Worm (Caenorhabditis elegans): ENCODE data around the gene mbr-1.

mbr-1 gene

DNA sequence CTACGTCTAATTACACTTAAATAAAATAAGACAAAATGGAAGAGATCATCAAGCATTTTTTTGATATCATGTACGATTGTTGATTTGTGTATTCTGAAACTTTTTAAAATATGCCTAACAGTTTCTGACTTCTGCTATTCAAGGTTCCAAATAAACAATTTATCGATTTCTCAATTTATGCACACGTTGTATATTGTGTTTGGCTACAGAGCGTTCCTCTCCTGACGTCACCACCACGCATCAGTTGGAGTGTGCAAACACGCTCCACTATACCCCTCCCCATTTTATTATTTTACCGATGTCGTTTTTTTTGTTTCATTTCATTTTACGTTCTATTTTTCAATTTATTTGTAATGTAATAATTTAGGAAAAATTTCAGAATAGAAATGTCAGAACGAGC is 26.9 kb downstream of the mbr-1 start, which contains the start of gene plpp-1.3 (continued):
- peak; percentile 48 for TF ChIP-seq mep-1 (tag; optimal IDR thresholded peaks at IDR 0.05)
- no peak for TF ChIP-seq vab-7 (GFP tag; IDR thresholded peaks at IDR 0.05)
- TF ChIP-seq ama-1 (optimal IDR thresholded peaks at IDR 0.05): no peak
- no peak for TF ChIP-seq sdz-12 (GFP tag; optimal IDR thresholded peaks at IDR 0.05)
- no peak for TF ChIP-seq lim-7 (GFP tag; IDR thresholded peaks at IDR 0.05)
- TF ChIP-seq cey-2 (tag; optimal IDR thresholded peaks at IDR 0.05; ENCODE audit: borderline replicate concordance, insufficient read depth): no peak

DNA sequence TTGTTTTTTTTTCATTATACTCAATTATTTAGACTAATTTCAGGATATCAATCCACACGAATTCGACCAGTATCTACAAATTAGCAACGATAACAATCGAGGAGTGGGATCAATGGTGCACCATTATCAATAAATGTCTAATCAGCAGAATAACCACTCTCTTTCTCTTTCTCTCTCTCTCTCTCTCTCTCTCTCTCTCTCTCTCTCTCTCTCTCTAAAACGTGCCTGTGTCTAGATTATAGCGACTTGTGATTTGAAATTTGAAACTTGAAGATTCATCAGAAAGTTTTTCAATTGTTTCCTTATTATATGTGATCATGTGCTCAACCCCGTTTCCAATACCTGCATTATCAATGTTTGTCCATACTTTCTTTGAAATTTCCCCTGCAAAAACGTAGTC is 27.6 kb downstream of the mbr-1 start:
- TF ChIP-seq zag-1 (tag; optimal IDR thresholded peaks at IDR 0.05) (no peak), ceh-82 (tag; optimal IDR thresholded peaks at IDR 0.05) (no peak), aly-2 (tag; optimal IDR thresholded peaks at IDR 0.05) (no peak), nhr-25 (tag; optimal IDR thresholded peaks at IDR 0.05; ENCODE audit: borderline replicate concordance, insufficient read depth) (no peak), dmd-9 (GFP tag; IDR thresholded peaks at IDR 0.05) (no peak), hmg-1.1 (GFP tag; IDR thresholded peaks at IDR 0.05) (no peak), nhr-42 (GFP tag; IDR thresholded peaks at IDR 0.05) (no peak), F44E2.7 (GFP tag; IDR thresholded peaks at IDR 0.05) (no peak), nhr-237 (tag; optimal IDR thresholded peaks at IDR 0.05) (no peak), hlh-11 (tag; optimal IDR thresholded peaks at IDR 0.05) (peak; percentile 40), nhr-10 (tag; optimal IDR thresholded peaks at IDR 0.05) (no peak), hlh-30 (tag; optimal IDR thresholded peaks at IDR 0.05; ENCODE audit: insufficient read depth) (peak; percentile 43), sdz-12 (GFP tag; optimal IDR thresholded peaks at IDR 0.05) (no peak), nhr-76 (tag; optimal IDR thresholded peaks at IDR 0.05) (no peak), dmd-6 (GFP tag; IDR thresholded peaks at IDR 0.05) (peak; percentile 32), ztf-7 (tag; optimal IDR thresholded peaks at IDR 0.05) (no peak), unc-62 (GFP tag; optimal IDR thresholded peaks at IDR 0.05 in 1 of 2) (peak in 1 of 2 experiments; percentile 44), unc-62 (tag; optimal IDR thresholded peaks at IDR 0.05) (no peak), daf-19 (GFP tag; conservative IDR thresholded peaks at IDR 0.05) (no peak), pqm-1 (tag; optimal IDR thresholded peaks at IDR 0.05) (peak; percentile 32), daf-16 (GFP tag; optimal IDR thresholded peaks at IDR 0.05) (no peak), daf-16 (tag; optimal IDR thresholded peaks at IDR 0.05) (peak; percentile 23), egl-43 (GFP tag; IDR thresholded peaks at IDR 0.05) (no peak), zfp-3 (GFP tag; conservative IDR thresholded peaks at IDR 0.05) (no peak), ctbp-1 (GFP tag; IDR thresholded peaks at IDR 0.05) (no peak), nhr-28 (tag; optimal IDR thresholded peaks at IDR 0.05) (peak; percentile 55), hif-1 (tag; optimal IDR thresholded peaks at IDR 0.05) (no peak), nhr-77 (tag; optimal IDR thresholded peaks at IDR 0.05) (no peak), ceh-44 (GFP tag; IDR thresholded peaks at IDR 0.05) (no peak), jun-1 (tag; optimal IDR thresholded peaks at IDR 0.05) (no peak), F10B5.3 (tag; optimal IDR thresholded peaks at IDR 0.05) (no peak), unc-39 (tag; optimal IDR thresholded peaks at IDR 0.05) (no peak), dve-1 (tag; optimal IDR thresholded peaks at IDR 0.05; ENCODE audit: insufficient read depth) (peak; percentile 68), php-3 (GFP tag; IDR thresholded peaks at IDR 0.05) (0 out of 2 replicates have a peak, but pooled peaks have one; percentile 6), cey-2 (tag; optimal IDR thresholded peaks at IDR 0.05; ENCODE audit: borderline replicate concordance, insufficient read depth) (no peak), attf-4 (tag; optimal IDR thresholded peaks at IDR 0.05) (no peak), lin-1 (GFP tag; IDR thresholded peaks at IDR 0.05) (0 out of 2 replicates have a peak, but pooled peaks have one; percentile 21), lim-7 (GFP tag; IDR thresholded peaks at IDR 0.05) (no peak), egl-27 (tag; optimal IDR thresholded peaks at IDR 0.05) (no peak)

Measured in whole organism, L4 larva.